Worm (Caenorhabditis elegans) whole organism, early embryonic: Measurements from ENCODE around the gene vrk-1.

Source experiments
- F13C5.2 ChIP-seq: sonication (generic microtip); optimal IDR thresholded peaks from 2 replicates; lab custom pipeline; 2017; ENCODE audit warnings: mild to moderate bottlenecking, missing genetic modification characterization, inconsistent platforms, missing compliant biosample characterization
- aly-1 ChIP-seq: sonication (generic microtip); optimal IDR thresholded peaks from 2 replicates; lab custom pipeline; 2016; ENCODE audit warnings: missing genetic modification characterization, missing compliant biosample characterization
- ama-1 ChIP-seq: fragments of 150-350 bp; optimal IDR thresholded peaks from 2 replicates; lab custom pipeline; 2014
- ceh-13 ChIP-seq: fragments of 200-800 bp; sonication (Bioruptor generic); optimal IDR thresholded peaks from 2 replicates; lab custom pipeline; 2018; ENCODE audit warnings: mild to moderate bottlenecking, missing genetic modification characterization, missing compliant biosample characterization
- ceh-36 ChIP-seq: sonication (generic microtip); optimal IDR thresholded peaks from 2 replicates; lab custom pipeline; 2016; ENCODE audit warnings: missing genetic modification characterization, inconsistent platforms, missing compliant biosample characterization
- hmbx-1 ChIP-seq: sonication (generic microtip); optimal IDR thresholded peaks from 2 replicates; lab custom pipeline; 2016; ENCODE audit warnings: mild to moderate bottlenecking, missing genetic modification characterization, missing compliant biosample characterization
- hmg-4 ChIP-seq: fragments of 200-800 bp; sonication (Bioruptor generic); optimal IDR thresholded peaks from 2 replicates; lab custom pipeline; 2018; ENCODE audit warnings: mild to moderate bottlenecking, missing genetic modification characterization, missing compliant biosample characterization
- pes-1 ChIP-seq: fragments of 200-800 bp; sonication (Bioruptor generic); IDR thresholded peaks from 2 replicates; pipeline ENCODE4 v1.3.6; 2022; ENCODE audit warnings: missing genetic modification reagents, missing genetic modification characterization, missing compliant biosample characterization
- sea-1 ChIP-seq: fragments of 200-800 bp; sonication (Bioruptor generic); conservative IDR thresholded peaks from 2 replicates; pipeline ENCODE4 v1.3.6; 2022; ENCODE audit warnings: missing genetic modification characterization, missing compliant biosample characterization
- tbx-11 ChIP-seq: fragments of 200-800 bp; sonication (Bioruptor generic); IDR thresholded peaks from 2 replicates; pipeline ENCODE4 v1.3.6; 2022; ENCODE audit warnings: missing genetic modification characterization, missing compliant biosample characterization
- tbx-37 ChIP-seq: fragments of 200-800 bp; sonication (Bioruptor generic); conservative IDR thresholded peaks from 2 replicates; pipeline ENCODE4 v1.3.6; 2022; ENCODE audit warnings: missing genetic modification reagents, missing genetic modification characterization, missing compliant biosample characterization
- tra-4 ChIP-seq: sonication (generic microtip); optimal IDR thresholded peaks from 2 replicates; lab custom pipeline; 2017; ENCODE audit warnings: missing genetic modification characterization, missing compliant biosample characterization

DNA sequence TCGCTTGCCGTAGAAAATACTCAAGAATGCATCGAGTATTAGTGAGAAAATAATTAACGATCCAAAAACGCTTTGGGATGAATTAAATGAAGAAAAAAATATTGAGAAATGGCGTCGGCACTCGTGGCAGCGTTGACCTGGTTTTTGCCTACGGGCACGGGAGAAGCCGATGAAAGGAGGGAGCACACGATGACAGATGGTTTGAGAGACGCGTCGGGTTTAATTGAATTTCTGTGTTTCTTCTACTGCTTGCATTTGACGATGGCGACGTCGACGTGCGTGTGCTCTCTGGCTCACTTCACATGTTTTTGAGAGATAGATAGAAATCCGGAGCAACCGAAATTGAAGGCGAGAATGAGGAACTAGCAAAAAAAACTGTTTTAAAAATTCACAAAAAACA is 28.9 kb downstream of the vrk-1 start:
- TF ChIP-seq aly-1 (tag; lab: Kevin White, UChicago): no peak
- TF ChIP-seq F13C5.2: no peak
- TF ChIP-seq tra-4: no peak
- no peak for TF ChIP-seq sea-1 (GFP tag; lab: Robert Waterston, UW)
- no peak for TF ChIP-seq ama-1
- no peak for TF ChIP-seq ceh-13 (GFP tag; lab: Kevin White, UChicago)
- no peak for TF ChIP-seq hmg-4 (GFP tag; lab: Kevin White, UChicago)
- no peak for TF ChIP-seq ceh-36 (tag; lab: Kevin White, UChicago)
- TF ChIP-seq pes-1 (GFP tag; lab: Robert Waterston, UW): no peak
- no peak for TF ChIP-seq tbx-11
- TF ChIP-seq tbx-37 (GFP tag; lab: Robert Waterston, UW): no peak
- no peak for TF ChIP-seq hmbx-1 (tag; lab: Kevin White, UChicago)
